Fruit fly (Drosophila melanogaster) whole organism, embryonic: ENCODE results near the gene CG33267.

Experiments
- Ada2b ChIP-seq: fragments of 200-800 bp; sonication (Bioruptor generic); IDR thresholded peaks from 2 replicates; pipeline ENCODE4 v1.3.6; 2022; ENCODE audit warnings: missing biosample characterization, missing genetic modification characterization
- B-H1 ChIP-seq: fragments of 200-800 bp; sonication (Bioruptor generic); IDR thresholded peaks from 3 replicates; pipeline ENCODE4 v1.3.6; 2022; ENCODE audit warnings: missing biosample characterization, missing genetic modification characterization
- CG11247 ChIP-seq: fragments of 200-800 bp; sonication (Bioruptor generic); IDR thresholded peaks from 2 replicates; pipeline ENCODE4 v1.3.6; 2022; ENCODE audit warnings: missing biosample characterization, missing genetic modification characterization
- CG12299 ChIP-seq: fragments of 200-800 bp; sonication (Bioruptor generic); optimal IDR thresholded peaks from 2 replicates; lab custom pipeline; 2018; ENCODE audit warnings: missing biosample characterization, mild to moderate bottlenecking, missing genetic modification characterization
- CG1233 ChIP-seq: fragments of 200-800 bp; sonication (Bioruptor generic); optimal IDR thresholded peaks from 4 replicates; lab custom pipeline; 2018; ENCODE audit warnings: missing biosample characterization, mild to moderate bottlenecking, missing genetic modification characterization
- CG12659 ChIP-seq: fragments of 200-800 bp; sonication (Bioruptor generic); optimal IDR thresholded peaks from 3 replicates; lab custom pipeline; 2017; ENCODE audit warnings: mild to moderate bottlenecking, missing biosample characterization, missing genetic modification reagents, missing genetic modification characterization
- CG14050 ChIP-seq: fragments of 200-800 bp; sonication (Bioruptor generic); IDR thresholded peaks from 3 replicates; pipeline ENCODE4 v1.3.6; 2022; ENCODE audit warnings: missing biosample characterization, missing genetic modification characterization
- CG14860 ChIP-seq: fragments of 200-800 bp; sonication (Bioruptor generic); IDR thresholded peaks from 3 replicates; pipeline ENCODE4 v1.3.6; 2022; ENCODE audit warnings: missing biosample characterization, missing genetic modification characterization; ENCODE audit not compliant: partially characterized antibody
- CG15073 ChIP-seq: fragments of 200-800 bp; sonication (Bioruptor generic); optimal IDR thresholded peaks from 2 replicates; lab custom pipeline; 2016; ENCODE audit warnings: missing biosample characterization, missing genetic modification characterization
- CG1603 ChIP-seq: fragments of 200-800 bp; sonication (Bioruptor generic); optimal IDR thresholded peaks from 2 replicates; lab custom pipeline; 2019; ENCODE audit warnings: missing biosample characterization, mild to moderate bottlenecking, missing genetic modification characterization, moderate library complexity
- CG1792 ChIP-seq: fragments of 200-800 bp; sonication (Bioruptor generic); optimal IDR thresholded peaks from 2 replicates; lab custom pipeline; 2016; ENCODE audit warnings: missing biosample characterization, missing genetic modification characterization
- CG30431 ChIP-seq: fragments of 200-800 bp; sonication (Bioruptor generic); optimal IDR thresholded peaks from 2 replicates; lab custom pipeline; 2017; ENCODE audit warnings: missing biosample characterization, missing genetic modification characterization
- CG31388 ChIP-seq: fragments of 200-800 bp; sonication (Bioruptor generic); optimal IDR thresholded peaks from 2 replicates; lab custom pipeline; 2016; ENCODE audit warnings: missing biosample characterization, missing genetic modification characterization
- CG31441 ChIP-seq: fragments of 200-800 bp; sonication (Bioruptor generic); IDR thresholded peaks from 2 replicates; pipeline ENCODE4 v1.3.6; 2022; ENCODE audit warnings: missing biosample characterization, missing genetic modification characterization
- CG3281 ChIP-seq: fragments of 200-800 bp; sonication (Bioruptor generic); optimal IDR thresholded peaks from 3 replicates; lab custom pipeline; 2017; ENCODE audit warnings: missing biosample characterization, mild to moderate bottlenecking, missing genetic modification characterization
- CG4854 ChIP-seq: fragments of 200-800 bp; sonication (Bioruptor generic); optimal IDR thresholded peaks from 2 replicates; lab custom pipeline; 2016; ENCODE audit warnings: missing biosample characterization, missing genetic modification characterization, inconsistent platforms
- CG6254 ChIP-seq: fragments of 200-800 bp; sonication (Bioruptor generic); optimal IDR thresholded peaks from 3 replicates; lab custom pipeline; 2017; ENCODE audit warnings: mild to moderate bottlenecking, missing biosample characterization, missing genetic modification reagents, missing genetic modification characterization
- CG6272 ChIP-seq: fragments of 200-800 bp; sonication (Bioruptor generic); IDR thresholded peaks from 2 replicates; pipeline ENCODE4 v1.3.6; 2022; ENCODE audit warnings: missing biosample characterization, missing genetic modification characterization
- CG6654 ChIP-seq: fragments of 200-800 bp; sonication (Bioruptor generic); optimal IDR thresholded peaks from 2 replicates; lab custom pipeline; 2017; ENCODE audit warnings: missing biosample characterization, mild to moderate bottlenecking, missing genetic modification characterization
- CG6791 ChIP-seq: fragments of 200-800 bp; sonication (Bioruptor generic); IDR thresholded peaks from 3 replicates; pipeline ENCODE4 v1.3.6; 2022; ENCODE audit warnings: missing biosample characterization, missing genetic modification characterization; ENCODE audit not compliant: partially characterized antibody
- CG7963 ChIP-seq: fragments of 200-800 bp; sonication (Bioruptor generic); IDR thresholded peaks from 3 replicates; pipeline ENCODE4 v1.3.6; 2022; ENCODE audit warnings: missing biosample characterization, missing genetic modification characterization; ENCODE audit not compliant: partially characterized antibody
- CG8388 ChIP-seq: fragments of 200-800 bp; sonication (Bioruptor generic); optimal IDR thresholded peaks from 2 replicates; lab custom pipeline; 2019; ENCODE audit warnings: missing biosample characterization, mild to moderate bottlenecking, missing genetic modification characterization, moderate library complexity
- CkIIα-i1 ChIP-seq: fragments of 200-800 bp; sonication (Bioruptor generic); IDR thresholded peaks from 2 replicates; pipeline ENCODE4 v1.3.6; 2022; ENCODE audit warnings: missing biosample characterization, missing genetic modification characterization
- D19A ChIP-seq: fragments of 200-800 bp; optimal IDR thresholded peaks from 3 replicates; lab custom pipeline; 2019; ENCODE audit warnings: missing biosample characterization, mild to moderate bottlenecking, missing genetic modification characterization, moderate library complexity
- Deaf1 ChIP-seq: fragments of 200-800 bp; optimal IDR thresholded peaks from 3 replicates; lab custom pipeline; 2019; ENCODE audit warnings: missing biosample characterization, mild to moderate bottlenecking, missing genetic modification characterization, moderate library complexity
- Dll ChIP-seq: fragments of 200-800 bp; sonication (Bioruptor generic); IDR thresholded peaks from 4 replicates; pipeline ENCODE4 v1.3.6; 2022; ENCODE audit warnings: missing biosample characterization, missing genetic modification characterization; ENCODE audit not compliant: partially characterized antibody
- Ets65A ChIP-seq: fragments of 200-800 bp; sonication (Bioruptor generic); peaks from one replicate; lab custom pipeline; 2016; ENCODE audit warnings: missing biosample characterization, missing genetic modification characterization
- HHEX ChIP-seq: fragments of 200-800 bp; sonication (Bioruptor generic); optimal IDR thresholded peaks from 3 replicates; lab custom pipeline; 2017; ENCODE audit warnings: missing biosample characterization, mild to moderate bottlenecking, missing genetic modification characterization, missing genetic modification reagents
- HLHmδ ChIP-seq: fragments of 200-800 bp; sonication (Bioruptor generic); optimal IDR thresholded peaks from 2 replicates; lab custom pipeline; 2018; ENCODE audit warnings: missing biosample characterization, mild to moderate bottlenecking, missing genetic modification characterization, moderate library complexity
- Hr3 ChIP-seq: fragments of 200-800 bp; sonication (Bioruptor generic); optimal IDR thresholded peaks from 3 replicates; lab custom pipeline; 2016; ENCODE audit warnings: missing biosample characterization, missing genetic modification characterization
- Hsf ChIP-seq: fragments of 200-800 bp; sonication (Bioruptor generic); optimal IDR thresholded peaks from 3 replicates; lab custom pipeline; 2016; ENCODE audit warnings: missing biosample characterization, missing genetic modification characterization
- NC2α ChIP-seq: fragments of 200-800 bp; sonication (Bioruptor generic); optimal IDR thresholded peaks from 2 replicates; lab custom pipeline; 2016; ENCODE audit warnings: missing biosample characterization, missing genetic modification characterization
- Pdp1 ChIP-seq, 2 experiments: fragments of 200-800 bp; sonication (Bioruptor generic); optimal IDR thresholded peaks; 3 replicates each; lab custom pipeline; 2016; ENCODE audit warnings: missing biosample characterization in 2 of 2, missing genetic modification characterization in 2 of 2, mild to moderate bottlenecking in 1 of 2, moderate library complexity in 1 of 2
- chm ChIP-seq: fragments of 200-800 bp; sonication (Bioruptor generic); IDR thresholded peaks from 2 replicates; pipeline ENCODE4 v1.3.6; 2022; ENCODE audit warnings: missing biosample characterization, missing genetic modification characterization
- danr ChIP-seq: fragments of 200-800 bp; sonication (Bioruptor generic); IDR thresholded peaks from 2 replicates; pipeline ENCODE4 v1.3.6; 2022; ENCODE audit warnings: missing biosample characterization, missing genetic modification characterization
- exex ChIP-seq: fragments of 200-800 bp; sonication (Bioruptor generic); optimal IDR thresholded peaks from 4 replicates; lab custom pipeline; 2018; ENCODE audit warnings: missing biosample characterization, mild to moderate bottlenecking, missing genetic modification characterization, moderate library complexity
- fu2 ChIP-seq: fragments of 200-800 bp; sonication (Bioruptor generic); optimal IDR thresholded peaks from 2 replicates; lab custom pipeline; 2016; ENCODE audit warnings: missing biosample characterization, missing genetic modification characterization
- gem ChIP-seq: fragments of 200-800 bp; sonication (Bioruptor generic); optimal IDR thresholded peaks from 2 replicates; lab custom pipeline; 2019; ENCODE audit warnings: missing biosample characterization, mild to moderate bottlenecking, missing genetic modification characterization, moderate library complexity
- inv ChIP-seq: fragments of 200-800 bp; sonication (Bioruptor generic); IDR thresholded peaks from 2 replicates; pipeline ENCODE4 v1.3.6; 2022; ENCODE audit warnings: missing biosample characterization, missing genetic modification characterization; ENCODE audit not compliant: partially characterized antibody
- luna ChIP-seq: fragments of 200-800 bp; sonication (Bioruptor generic); optimal IDR thresholded peaks from 2 replicates; lab custom pipeline; 2016; ENCODE audit warnings: missing biosample characterization, missing genetic modification characterization
- oc ChIP-seq: fragments of 200-800 bp; sonication (Bioruptor generic); optimal IDR thresholded peaks from 2 replicates; lab custom pipeline; 2018; ENCODE audit warnings: missing biosample characterization, mild to moderate bottlenecking, missing genetic modification characterization, moderate library complexity
- pan ChIP-seq, 4 experiments: fragments of >200 bp in 3 of 4; fragments of 200-800 bp in 1 of 4; sonication (Bioruptor generic) in 1 of 4; optimal IDR thresholded peaks in 3 of 4; IDR thresholded peaks in 1 of 4; 2 replicates each; pipeline versions ENCODE4 v1.3.6 to Lab custom; 2017 to 2022; ENCODE audit warnings: missing biosample characterization in 2 of 4, missing genetic modification characterization in 2 of 4, mixed read lengths in 1 of 4
- ranshi ChIP-seq: fragments of 200-800 bp; sonication (Bioruptor generic); IDR thresholded peaks from 2 replicates; pipeline ENCODE4 v1.3.6; 2022; ENCODE audit warnings: missing biosample characterization, missing genetic modification characterization
- row ChIP-seq: fragments of 200-800 bp; sonication (Bioruptor generic); IDR thresholded peaks from 3 replicates; pipeline ENCODE4 v1.3.6; 2022; ENCODE audit warnings: missing biosample characterization, missing genetic modification characterization
- run ChIP-seq: fragments of 200-800 bp; sonication (Bioruptor generic); optimal IDR thresholded peaks from 3 replicates; lab custom pipeline; 2018; ENCODE audit warnings: missing biosample characterization, mild to moderate bottlenecking, missing genetic modification characterization
- ssp ChIP-seq: fragments of 200-800 bp; sonication (Bioruptor generic); IDR thresholded peaks from 2 replicates; pipeline ENCODE4 v1.3.6; 2022; ENCODE audit warnings: missing biosample characterization, missing genetic modification characterization
- ttk ChIP-seq: fragments of 200-800 bp; sonication (Bioruptor generic); IDR thresholded peaks from 2 replicates; pipeline ENCODE4 v2.1.2; 2022; ENCODE audit warnings: missing biosample characterization, missing genetic modification characterization
- zfh1 ChIP-seq: fragments of 200-800 bp; sonication (Bioruptor generic); IDR thresholded peaks from 3 replicates; pipeline ENCODE4 v1.3.6; 2022; ENCODE audit warnings: missing biosample characterization, missing genetic modification characterization

CG33267 gene

DNA sequence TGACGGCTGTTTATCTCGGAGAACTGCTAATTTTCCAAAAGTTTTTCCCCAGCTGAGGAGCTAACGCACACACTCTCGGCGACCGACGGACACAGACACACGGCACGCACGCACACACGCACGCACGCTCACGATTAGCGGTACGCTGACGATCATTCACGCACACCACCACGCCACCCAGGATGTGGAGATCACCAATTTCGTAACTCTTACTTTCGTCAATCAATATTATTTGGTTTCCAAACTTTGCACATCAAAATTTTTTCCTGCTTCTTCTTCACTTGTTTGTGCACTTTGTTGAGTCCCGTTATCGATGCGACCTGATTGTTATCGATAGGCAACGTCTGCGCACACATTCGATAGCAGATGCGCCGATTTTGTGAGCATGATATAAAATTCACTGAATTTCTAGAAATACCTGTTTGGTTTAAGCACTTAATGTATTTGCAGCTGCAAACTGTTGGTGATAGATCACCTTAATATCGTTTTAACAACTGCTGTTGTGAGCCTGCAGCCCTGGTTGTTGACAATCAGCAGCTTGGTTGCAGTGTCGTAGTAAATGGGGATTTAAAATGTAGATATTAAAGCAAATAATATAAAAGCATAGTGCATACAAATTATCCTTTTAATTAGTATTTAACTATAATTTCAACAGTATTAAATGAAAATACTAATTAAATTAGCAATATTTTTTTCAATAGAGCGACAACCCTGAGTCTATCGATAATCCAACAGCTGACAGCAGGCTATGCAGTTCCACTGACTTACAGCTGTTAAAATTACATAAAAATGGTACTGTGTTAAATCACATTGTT, 2.1 kb upstream of the CG33267 start, which contains the start of the genes CG7394 and Mob2 (continued):
- TF ChIP-seq CG14050 (GFP tag; lab: Robert Waterston, UW) (peak; percentile 82), chm (GFP tag; lab: Robert Waterston, UW) (peak; percentile 76), CG7963 (GFP tag; lab: Robert Waterston, UW) (peak; percentile 53; the same call in 1 of the 3 replicates), Deaf1 (tag; lab: Kevin White, UChicago) (peak; percentile 67), CG3281 (GFP tag; lab: Kevin White, UChicago) (peak; percentile 87), gem (peak; percentile 94), CG8388 (peak; percentile 81), NC2α (peak; percentile 17), CG15073 (GFP tag; lab: Kevin White, UChicago) (peak; percentile 44), luna (peak; percentile 63), exex (tag; lab: Kevin White, UChicago) (peak; percentile 68), CG14860 (GFP tag; lab: Robert Waterston, UW) (peak; percentile 83), CG30431 (GFP tag; lab: Kevin White, UChicago) (peak; percentile 65), Hr3 (GFP tag; lab: Kevin White, UChicago) (peak; percentile 92), CG12659 (GFP tag; lab: Kevin White, UChicago) (peak; percentile 92), danr (peak; percentile 44), Ets65A (GFP tag; lab: Kevin White, UChicago) (peak; percentile 95), CG12299 (tag; lab: Kevin White, UChicago) (peak; percentile 84), CG6254 (GFP tag; lab: Kevin White, UChicago) (peak; percentile 62), CG11247 (GFP tag; lab: Robert Waterston, UW) (peak; percentile 92), CG6272 (peak; percentile 84), CkIIα-i1 (GFP tag; lab: Robert Waterston, UW) (no peak), zfh1 (GFP tag; lab: Robert Waterston, UW) (peak; percentile 89), CG1603 (peak; percentile 78), CG4854 (GFP tag; lab: Kevin White, UChicago) (peak; percentile 87), Hsf (GFP tag; lab: Kevin White, UChicago) (peak; percentile 93), CG1792 (GFP tag; lab: Kevin White, UChicago) (peak; percentile 47), pan (optimal IDR thresholded peaks at IDR 0.05; lab: Kevin White, UChicago) (no peak), pan (GFP tag; optimal IDR thresholded peaks at IDR 0.05 in 1 of 2, IDR thresholded peaks at IDR 0.05 in 1 of 2) (peak; percentile 56 to 91), D19A (peak; percentile 69), Pdp1 (GFP tag; optimal IDR thresholded peaks at IDR 0.05; lab: Kevin White, UChicago) (peak; percentile 61 to 91), run (tag; lab: Kevin White, UChicago) (no peak), HHEX (GFP tag; lab: Kevin White, UChicago) (peak; percentile 80), Ada2b (peak; percentile 88), B-H1 (GFP tag; lab: Robert Waterston, UW) (peak; percentile 85), CG31388 (peak; percentile 82), row (GFP tag; lab: Robert Waterston, UW) (peak; percentile 96), CG6654 (GFP tag; lab: Kevin White, UChicago) (peak; percentile 28), CG1233 (GFP tag; lab: Kevin White, UChicago) (peak; percentile 80), CG6791 (peak; percentile 86), Dll (GFP tag; lab: Robert Waterston, UW) (peak; percentile 94), HLHmδ (GFP tag; lab: Kevin White, UChicago) (no peak), fu2 (GFP tag; lab: Kevin White, UChicago) (peak; percentile 55), ttk (peak; percentile 88), ssp (GFP tag; lab: Robert Waterston, UW) (peak; percentile 77), inv (GFP tag; lab: Robert Waterston, UW) (peak; percentile 79), CG31441 (GFP tag; lab: Robert Waterston, UW) (peak; percentile 84), oc (peak; percentile 76), ranshi (GFP tag; lab: Robert Waterston, UW) (peak; percentile 94)
